Fruit fly (Drosophila melanogaster): ENCODE data around the gene wrm1.

wrm1 gene

DNA sequence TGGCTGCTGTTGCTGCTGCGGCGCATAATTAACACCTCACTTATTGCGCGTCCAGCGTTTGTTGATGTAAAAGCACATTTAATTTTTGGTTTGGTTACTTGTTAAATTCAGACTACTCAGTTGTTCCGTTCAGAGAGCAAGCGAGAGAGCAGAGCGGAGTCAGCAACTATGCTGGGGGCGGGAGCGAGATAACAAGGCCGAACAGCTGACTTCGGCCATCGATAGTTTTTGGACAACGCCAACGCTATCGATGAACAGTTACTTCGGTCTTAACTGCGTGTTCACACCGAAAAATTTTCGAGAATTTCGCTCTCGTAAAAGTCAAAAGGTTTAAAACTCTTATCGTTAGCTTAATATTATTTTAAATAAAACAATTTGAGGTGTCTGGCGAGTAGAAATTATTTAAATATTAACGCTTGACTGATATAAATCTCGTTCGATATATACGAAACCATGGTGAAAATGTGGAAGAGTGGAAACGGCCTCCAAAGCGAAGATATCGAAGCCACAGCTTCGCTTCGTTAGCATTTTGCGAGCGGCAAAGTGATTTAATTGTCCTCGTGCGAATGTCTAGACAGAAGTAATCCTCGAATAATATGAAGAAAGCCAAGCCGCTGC is 46.4 kb upstream of the wrm1 start, which contains the start of the genes SMSr and smid (continued):
- peak; percentile 61 for TF ChIP-seq CG1602 (GFP tag; optimal IDR thresholded peaks at IDR 0.05)
- TF ChIP-seq B-H2 (GFP tag; optimal IDR thresholded peaks at IDR 0.05): peak; percentile 23
- TF ChIP-seq CG9437 (GFP tag; optimal IDR thresholded peaks at IDR 0.05): peak; percentile 45
- no peak for TF ChIP-seq Lpt (GFP tag; optimal IDR thresholded peaks at IDR 0.05)
- peak; percentile 7 for TF ChIP-seq ems (GFP tag; optimal IDR thresholded peaks at IDR 0.05)
- TF ChIP-seq zfh1 (GFP tag; IDR thresholded peaks at IDR 0.05): peak; percentile 42; the same call in 1 of the 3 replicates
- TF ChIP-seq CG14710 (tag; optimal IDR thresholded peaks at IDR 0.05): peak; percentile 85
- TF ChIP-seq bowl (GFP tag; IDR thresholded peaks at IDR 0.05): no peak
- TF ChIP-seq Med (GFP tag): peak; percentile 83
- peak; percentile 8 for TF ChIP-seq kay (GFP tag; optimal IDR thresholded peaks at IDR 0.05)
- TF ChIP-seq Meics (GFP tag; optimal IDR thresholded peaks at IDR 0.05): peak; percentile 55
- TF ChIP-seq CG12299 (tag; optimal IDR thresholded peaks at IDR 0.05): no peak
- TF ChIP-seq ato (GFP tag; IDR thresholded peaks at IDR 0.05; ENCODE audit: partially characterized antibody): peak; percentile 65
- TF ChIP-seq B-H1 (GFP tag; IDR thresholded peaks at IDR 0.05): no peak; the same call in 2 of the 3 replicates
- TF ChIP-seq CG18262 (tag; optimal IDR thresholded peaks at IDR 0.05): peak; percentile 67
- TF ChIP-seq CG15696 (tag; optimal IDR thresholded peaks at IDR 0.05): peak; percentile 54
- TF ChIP-seq shn (GFP tag; optimal IDR thresholded peaks at IDR 0.05): peak; percentile 35
- no peak for TF ChIP-seq CG4360 (GFP tag; IDR thresholded peaks at IDR 0.05)
- peak; percentile 44 for TF ChIP-seq CG3281 (GFP tag; optimal IDR thresholded peaks at IDR 0.05)
- no peak; the same call in 2 of the 3 replicates for TF ChIP-seq croc (GFP tag; conservative IDR thresholded peaks at IDR 0.05)
- peak; percentile 68 for TF ChIP-seq CG8924 (tag; optimal IDR thresholded peaks at IDR 0.05)
- peak; percentile 54 for TF ChIP-seq Chrac-16 (GFP tag; optimal IDR thresholded peaks at IDR 0.05)
- peak; percentile 67 for TF ChIP-seq CG9817 (tag; optimal IDR thresholded peaks at IDR 0.05)
- TF ChIP-seq Mes4 (GFP tag; optimal IDR thresholded peaks at IDR 0.05): no peak
- no peak for TF ChIP-seq Nf-YC (tag; optimal IDR thresholded peaks at IDR 0.05)
- TF ChIP-seq Taf1 (GFP tag; IDR thresholded peaks at IDR 0.05): no peak; the same call in 1 of the 2 replicates
- TF ChIP-seq CG17612 (GFP tag; IDR thresholded peaks at IDR 0.05): no peak
- peak; percentile 49 for TF ChIP-seq dmrt99B (tag; optimal IDR thresholded peaks at IDR 0.05)
- TF ChIP-seq pnt (GFP tag; optimal IDR thresholded peaks at IDR 0.05): no peak
- no peak for TF ChIP-seq Gsc (GFP tag; IDR thresholded peaks at IDR 0.05)
- TF ChIP-seq Doc2 (GFP tag; IDR thresholded peaks at IDR 0.05): no peak
- peak; percentile 4 for TF ChIP-seq CG3065 (GFP tag; optimal IDR thresholded peaks at IDR 0.05)
- peak; percentile 62 for TF ChIP-seq Dip3 (GFP tag; optimal IDR thresholded peaks at IDR 0.05)
- no peak for TF ChIP-seq Ravus (GFP tag; IDR thresholded peaks at IDR 0.05)
- TF ChIP-seq NC2α (GFP tag; optimal IDR thresholded peaks at IDR 0.05): no peak
- peak; percentile 25 to 73 for TF ChIP-seq Eip74EF (GFP tag; optimal IDR thresholded peaks at IDR 0.05)
- no peak for TF ChIP-seq C15 (GFP tag; IDR thresholded peaks at IDR 0.05)
- no peak for TF ChIP-seq pita (GFP tag; optimal IDR thresholded peaks at IDR 0.05)
- TF ChIP-seq bsh (GFP tag; optimal IDR thresholded peaks at IDR 0.05): peak in 1 of 2 experiments; percentile 47
- no peak for TF ChIP-seq CG17912 (GFP tag; optimal IDR thresholded peaks at IDR 0.05)
- peak; percentile 86 for TF ChIP-seq Bgb (GFP tag; IDR thresholded peaks at IDR 0.05; ENCODE audit: partially characterized antibody)
- TF ChIP-seq pho (GFP tag; optimal IDR thresholded peaks at IDR 0.05): peak; percentile 61
- no peak for TF ChIP-seq CG33213 (GFP tag; optimal IDR thresholded peaks at IDR 0.05)
- TF ChIP-seq CG7786 (GFP tag; optimal IDR thresholded peaks at IDR 0.05): peak; percentile 33
- TF ChIP-seq Sox102F (GFP tag; optimal IDR thresholded peaks at IDR 0.05): no peak
- TF ChIP-seq Blimp-1 (GFP tag; optimal IDR thresholded peaks at IDR 0.05): no peak
- TF ChIP-seq CG1647 (GFP tag; optimal IDR thresholded peaks at IDR 0.05): no peak
- TF ChIP-seq CG18476 (GFP tag; optimal IDR thresholded peaks at IDR 0.05): peak; percentile 6
- TF ChIP-seq CG3163 (GFP tag; optimal IDR thresholded peaks at IDR 0.05): peak; percentile 24
- no peak for TF ChIP-seq Fer2 (tag; optimal IDR thresholded peaks at IDR 0.05)

All from whole organism, embryonic.